Fruit fly (Drosophila melanogaster): ENCODE measurements around the gene dock.

dock gene

DNA sequence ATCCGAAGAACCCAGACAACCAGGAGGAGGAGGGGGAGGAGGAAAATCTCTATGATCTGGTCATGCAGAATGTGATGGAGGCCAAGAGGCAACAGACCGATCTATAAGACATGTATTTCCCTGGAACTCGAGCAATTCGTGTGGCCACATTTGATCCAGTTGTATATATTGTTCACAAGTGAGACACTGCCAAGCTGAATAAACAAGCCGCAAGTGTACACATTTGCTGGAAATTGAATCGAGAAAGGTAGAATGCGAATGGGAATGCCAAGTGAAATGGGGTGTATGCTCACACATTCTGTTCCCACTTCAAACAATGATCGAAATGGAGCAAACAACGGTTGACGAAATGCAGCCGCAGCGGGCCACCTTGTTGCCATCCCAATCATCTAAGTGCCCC, 30.2 kb downstream of the dock start:
- TF ChIP-seq CG14655 (GFP tag; optimal IDR thresholded peaks at IDR 0.05) (no peak), gl (tag; optimal IDR thresholded peaks at IDR 0.05) (no peak), CG15710 (tag; optimal IDR thresholded peaks at IDR 0.05) (no peak), CG13204 (GFP tag; optimal IDR thresholded peaks at IDR 0.05) (no peak), Pif1A (GFP tag; optimal IDR thresholded peaks at IDR 0.05) (no peak)

DNA sequence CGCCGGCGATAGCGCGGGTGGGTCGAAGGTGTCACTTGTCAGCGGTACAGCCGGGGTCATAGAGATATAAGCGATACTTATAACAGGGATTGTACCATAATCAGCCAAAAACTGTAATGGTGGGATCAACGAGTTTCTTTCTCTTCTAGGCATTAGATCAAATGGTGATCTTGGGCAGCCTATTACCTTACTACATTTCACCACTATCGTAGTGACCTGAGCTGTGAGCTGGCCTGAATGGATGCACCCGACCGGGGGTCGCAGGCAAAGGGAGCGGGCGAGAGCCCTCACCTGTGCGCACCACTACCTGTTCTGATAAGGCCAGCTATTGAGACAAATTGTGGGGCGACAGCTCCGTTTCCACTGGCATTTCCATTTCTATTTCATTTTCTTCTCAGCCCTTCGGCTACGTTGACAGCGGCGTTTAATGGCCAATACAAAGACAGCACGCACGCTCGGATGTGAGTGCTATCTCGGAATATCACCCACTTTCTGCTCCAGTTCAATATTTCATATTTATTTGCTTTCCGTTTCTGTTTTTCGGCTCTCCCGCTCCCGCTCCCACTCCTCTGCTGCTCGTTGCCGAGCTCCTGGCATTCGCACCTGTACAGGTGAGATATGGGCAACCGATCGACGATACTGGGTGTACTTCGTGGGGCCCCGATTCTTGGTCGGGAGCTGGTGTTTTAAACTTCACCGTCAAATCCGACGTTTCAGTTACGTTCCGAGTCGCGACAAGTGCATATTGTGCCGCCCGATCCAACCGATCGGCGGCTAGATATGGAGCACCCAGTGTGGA, 31.1 kb downstream of the dock start:
- TF ChIP-seq CG17806 (tag; optimal IDR thresholded peaks at IDR 0.05) (no peak), Snoo (tag; optimal IDR thresholded peaks at IDR 0.05) (no peak), fd96Ca (GFP tag; IDR thresholded peaks at IDR 0.05) (peak; percentile 51; the same call in 1 of the 3 replicates), CG9948 (tag; optimal IDR thresholded peaks at IDR 0.05) (peak; percentile 16), Pif1A (GFP tag; optimal IDR thresholded peaks at IDR 0.05) (peak; percentile 26), CG12605 (GFP tag; IDR thresholded peaks at IDR 0.05) (no peak), CG34367 (tag; optimal IDR thresholded peaks at IDR 0.05) (no peak), CG15710 (tag; optimal IDR thresholded peaks at IDR 0.05) (peak; percentile 21), CG14655 (GFP tag; optimal IDR thresholded peaks at IDR 0.05) (no peak), CG13204 (GFP tag; optimal IDR thresholded peaks at IDR 0.05) (peak; percentile 9), CG32121 (GFP tag; IDR thresholded peaks at IDR 0.05) (peak; percentile 57), rn (GFP tag; IDR thresholded peaks at IDR 0.05) (no peak), Ets98B (GFP tag; IDR thresholded peaks at IDR 0.05) (peak; percentile 45), D1 (tag; optimal IDR thresholded peaks at IDR 0.05) (no peak), CG8159 (tag; optimal IDR thresholded peaks at IDR 0.05) (peak; percentile 43), CG8301 (tag; optimal IDR thresholded peaks at IDR 0.05) (peak; percentile 19), CG4496 (GFP tag; IDR thresholded peaks at IDR 0.05) (no peak; the same call in 2 of the 3 replicates)

DNA sequence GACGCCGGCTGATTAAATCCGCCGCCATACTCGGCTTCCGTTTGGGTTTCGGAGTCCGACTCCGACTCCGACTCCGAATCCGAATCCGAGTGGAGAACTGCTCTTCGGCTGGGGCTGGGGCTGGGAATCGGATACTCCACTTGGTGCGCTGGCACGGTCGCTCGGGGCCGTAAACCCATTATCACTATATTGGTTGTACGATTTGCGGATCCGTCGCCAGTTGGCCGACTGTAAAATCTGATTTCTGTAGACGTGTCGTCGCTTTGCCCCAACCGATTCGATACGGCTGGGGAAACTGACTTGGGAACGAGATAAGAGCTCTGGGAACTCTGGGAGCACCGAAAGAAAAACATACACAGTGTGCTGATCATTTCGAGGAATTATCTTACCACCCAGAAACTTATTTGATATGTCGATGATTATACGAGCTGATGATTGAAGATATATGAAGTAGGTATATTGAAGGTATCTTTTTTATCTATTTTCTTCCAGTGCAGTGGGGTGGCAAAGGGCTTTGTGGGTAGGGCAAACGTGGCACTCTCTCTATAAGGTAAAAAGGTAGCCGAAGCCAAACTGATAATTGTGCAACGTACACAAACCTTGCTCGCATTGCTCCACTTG, 32.2 kb downstream of the dock start:
- TF ChIP-seq CG15710 (tag; optimal IDR thresholded peaks at IDR 0.05) (peak; percentile 25), Snoo (tag; optimal IDR thresholded peaks at IDR 0.05) (no peak), CG8159 (tag; optimal IDR thresholded peaks at IDR 0.05) (peak; percentile 6)

DNA sequence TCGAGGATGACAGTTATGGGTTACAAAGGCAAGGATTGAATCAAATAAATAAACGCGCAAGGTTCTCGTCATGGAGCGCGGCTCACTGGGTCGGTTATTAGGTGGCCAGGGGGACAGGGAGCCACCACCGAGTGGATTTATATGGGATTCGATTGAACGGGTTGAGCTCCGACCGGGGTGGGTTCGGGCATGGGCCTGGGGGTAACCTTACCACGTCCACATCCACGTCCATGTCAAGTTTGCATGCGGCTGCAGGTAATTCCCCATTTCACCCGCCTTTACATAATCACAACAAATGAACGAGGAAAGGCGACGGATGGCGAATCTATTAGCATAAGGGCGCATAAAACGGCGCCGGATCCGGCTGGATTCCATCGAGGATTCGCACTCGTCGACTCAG, 34.1 kb downstream of the dock start, which contains the start of gene CG13950:
TSS of gene CG13950 (plus strand) at position 301 of the 400 bp plus-strand sequence.
- no peak for TF ChIP-seq Pif1B (GFP tag; optimal IDR thresholded peaks at IDR 0.05)
- TF ChIP-seq D1 (tag; optimal IDR thresholded peaks at IDR 0.05), result no peak
- no peak for TF ChIP-seq rn (GFP tag; IDR thresholded peaks at IDR 0.05)
- no peak for TF ChIP-seq CG34367 (tag; optimal IDR thresholded peaks at IDR 0.05)
- no peak for TF ChIP-seq CG13204 (GFP tag; optimal IDR thresholded peaks at IDR 0.05)
- no peak for TF ChIP-seq CG8301 (tag; optimal IDR thresholded peaks at IDR 0.05)
- no peak for TF ChIP-seq CG8159 (tag; optimal IDR thresholded peaks at IDR 0.05)
- TF ChIP-seq fd96Ca (GFP tag; IDR thresholded peaks at IDR 0.05), result no peak
- no peak for TF ChIP-seq CG10348 (GFP tag; IDR thresholded peaks at IDR 0.05)
- no peak for TF ChIP-seq EcR (GFP tag; optimal IDR thresholded peaks at IDR 0.05)
- TF ChIP-seq CG17806 (tag; optimal IDR thresholded peaks at IDR 0.05), result no peak
- TF ChIP-seq gl (tag; optimal IDR thresholded peaks at IDR 0.05), result no peak
- TF ChIP-seq Ets98B (GFP tag; IDR thresholded peaks at IDR 0.05), result no peak
- no peak for TF ChIP-seq CG9948 (tag; optimal IDR thresholded peaks at IDR 0.05)
- TF ChIP-seq CG32121 (GFP tag; IDR thresholded peaks at IDR 0.05), result no peak
- no peak for TF ChIP-seq Snoo (tag; optimal IDR thresholded peaks at IDR 0.05)
- no peak for TF ChIP-seq CG15710 (tag; optimal IDR thresholded peaks at IDR 0.05)
- no peak for TF ChIP-seq CG4496 (GFP tag; IDR thresholded peaks at IDR 0.05)
- TF ChIP-seq CG14655 (GFP tag; optimal IDR thresholded peaks at IDR 0.05), result no peak

dm6 chr2L:865851-866250, 40.1 kb downstream of the dock start:
- TF ChIP-seq Snoo (tag; optimal IDR thresholded peaks at IDR 0.05), result peak; percentile 97
- peak; percentile 96 for TF ChIP-seq CG12605 (GFP tag; IDR thresholded peaks at IDR 0.05)
- peak; percentile 95 for TF ChIP-seq CG8159 (tag; optimal IDR thresholded peaks at IDR 0.05)
- peak; percentile 95 for TF ChIP-seq CG15710 (tag; optimal IDR thresholded peaks at IDR 0.05)
- peak; percentile 98 for TF ChIP-seq fd96Ca (GFP tag; IDR thresholded peaks at IDR 0.05)
- TF ChIP-seq CG14655 (GFP tag; optimal IDR thresholded peaks at IDR 0.05), result peak; percentile 96
- peak; percentile 98 for TF ChIP-seq Ets98B (GFP tag; IDR thresholded peaks at IDR 0.05)
- TF ChIP-seq CG8301 (tag; optimal IDR thresholded peaks at IDR 0.05), result peak; percentile 93
- peak; percentile 92 for TF ChIP-seq gl (tag; optimal IDR thresholded peaks at IDR 0.05)
- TF ChIP-seq D1 (tag; optimal IDR thresholded peaks at IDR 0.05), result no peak
- peak; percentile 95 for TF ChIP-seq CG34367 (tag; optimal IDR thresholded peaks at IDR 0.05)
- peak; percentile 85 for TF ChIP-seq CG13204 (GFP tag; optimal IDR thresholded peaks at IDR 0.05)
- TF ChIP-seq CG4496 (GFP tag; IDR thresholded peaks at IDR 0.05), result peak; percentile 98
- peak; percentile 94 for TF ChIP-seq CG9948 (tag; optimal IDR thresholded peaks at IDR 0.05)
- TF ChIP-seq CG10348 (GFP tag; IDR thresholded peaks at IDR 0.05), result peak; percentile 87
- peak; percentile 89 for TF ChIP-seq EcR (GFP tag; optimal IDR thresholded peaks at IDR 0.05)
- TF ChIP-seq rn (GFP tag; IDR thresholded peaks at IDR 0.05), result peak; percentile 97
- TF ChIP-seq CG17806 (tag; optimal IDR thresholded peaks at IDR 0.05), result peak; percentile 95
- TF ChIP-seq Pif1B (GFP tag; optimal IDR thresholded peaks at IDR 0.05), result peak; percentile 97
- peak; percentile 97 for TF ChIP-seq CG32121 (GFP tag; IDR thresholded peaks at IDR 0.05)
- TF ChIP-seq Pif1A (GFP tag; optimal IDR thresholded peaks at IDR 0.05), result peak; percentile 98

Measured in whole organism, pupa.